Worm (Caenorhabditis elegans): ENCODE results near the gene srbc-56.

- TF ChIP-seq pqm-1 (tag; optimal IDR thresholded peaks at IDR 0.05) (no peak), unc-39 (tag; optimal IDR thresholded peaks at IDR 0.05) (no peak), nhr-11 (tag; optimal IDR thresholded peaks at IDR 0.05) (no peak)
These were observed 40.8 kb upstream of the srbc-56 start, which contains the start of gene str-56 for ce11 chrV:15872273-15872672.
